Worm (Caenorhabditis elegans): ENCODE data around the gene sor-3.

sor-3 gene

DNA sequence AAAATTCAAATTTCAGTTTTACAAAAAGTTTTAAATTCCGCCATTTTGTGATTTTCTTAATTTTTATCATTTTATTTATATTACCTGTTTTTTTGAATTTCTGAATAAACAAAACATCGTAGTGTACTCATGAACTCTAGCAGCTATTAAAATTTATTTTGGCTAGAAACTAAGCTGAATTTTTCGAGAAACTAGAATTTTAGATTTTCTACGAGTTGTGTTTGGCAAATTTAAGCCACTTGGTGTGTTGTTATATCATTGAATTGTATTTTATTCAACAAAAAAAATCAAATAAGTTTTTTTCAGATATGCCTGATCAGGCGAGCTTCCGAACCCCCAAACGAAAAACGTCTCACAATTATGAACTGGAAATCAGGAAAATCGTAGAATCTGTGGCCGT, 43.8 kb downstream of the sor-3 start, which contains the start of gene R04A9.6:
Gene R04A9.6, plus strand, starts transcription at position 301 of the 400 bp plus-strand sequence.
- TF ChIP-seq skn-1 (tag; optimal IDR thresholded peaks at IDR 0.05) (no peak), ama-1 (optimal IDR thresholded peaks at IDR 0.05) (no peak), dmd-4 (tag; optimal IDR thresholded peaks at IDR 0.05) (no peak), F13H6.1 (tag; optimal IDR thresholded peaks at IDR 0.05) (no peak), sma-3 (GFP tag; optimal IDR thresholded peaks at IDR 0.05) (no peak), nhr-25 (tag; optimal IDR thresholded peaks at IDR 0.05) (no peak), elt-3 (tag; optimal IDR thresholded peaks at IDR 0.05) (no peak), nhr-12 (tag; optimal IDR thresholded peaks at IDR 0.05) (no peak), R02D3.7 (tag; optimal IDR thresholded peaks at IDR 0.05) (no peak)

DNA sequence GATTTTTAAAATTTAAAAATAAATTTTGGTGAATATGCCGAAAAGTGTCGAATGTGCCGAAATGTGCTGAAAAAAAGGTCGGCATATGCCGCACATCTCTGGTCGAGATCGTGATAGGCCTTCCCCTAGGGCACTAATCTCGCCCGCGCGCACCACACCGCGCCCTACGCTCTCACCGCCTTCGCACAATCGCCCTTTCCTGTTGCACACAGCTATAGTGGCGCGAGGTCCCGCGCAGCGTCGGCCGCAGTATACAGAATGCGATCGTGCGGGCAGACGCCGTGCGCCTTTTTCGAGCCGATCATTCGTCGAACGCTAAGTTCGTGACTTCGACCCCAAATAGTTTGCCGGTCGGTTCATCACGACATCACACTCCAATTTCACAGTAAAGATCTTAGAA, 46.1 kb downstream of the sor-3 start:
- TF ChIP-seq zag-1 (tag; optimal IDR thresholded peaks at IDR 0.05) (no peak), unc-39 (tag; optimal IDR thresholded peaks at IDR 0.05) (no peak), nhr-6 (tag; optimal IDR thresholded peaks at IDR 0.05) (no peak), nhr-21 (tag; optimal IDR thresholded peaks at IDR 0.05) (no peak), lsy-2 (tag; optimal IDR thresholded peaks at IDR 0.05) (no peak), fos-1 (tag; optimal IDR thresholded peaks at IDR 0.05) (no peak), snpc-4 (tag; optimal IDR thresholded peaks at IDR 0.05) (no peak), nhr-77 (tag; optimal IDR thresholded peaks at IDR 0.05) (no peak), nhr-23 (tag; optimal IDR thresholded peaks at IDR 0.05) (no peak), nhr-25 (tag; optimal IDR thresholded peaks at IDR 0.05) (no peak), unc-62 (GFP tag; optimal IDR thresholded peaks at IDR 0.05) (no peak), unc-55 (GFP tag; optimal IDR thresholded peaks at IDR 0.05) (no peak), elt-1 (tag; optimal IDR thresholded peaks at IDR 0.05) (no peak), egl-27 (tag; optimal IDR thresholded peaks at IDR 0.05) (no peak), F13H6.1 (tag; optimal IDR thresholded peaks at IDR 0.05) (no peak), nhr-129 (tag; optimal IDR thresholded peaks at IDR 0.05) (no peak)

DNA sequence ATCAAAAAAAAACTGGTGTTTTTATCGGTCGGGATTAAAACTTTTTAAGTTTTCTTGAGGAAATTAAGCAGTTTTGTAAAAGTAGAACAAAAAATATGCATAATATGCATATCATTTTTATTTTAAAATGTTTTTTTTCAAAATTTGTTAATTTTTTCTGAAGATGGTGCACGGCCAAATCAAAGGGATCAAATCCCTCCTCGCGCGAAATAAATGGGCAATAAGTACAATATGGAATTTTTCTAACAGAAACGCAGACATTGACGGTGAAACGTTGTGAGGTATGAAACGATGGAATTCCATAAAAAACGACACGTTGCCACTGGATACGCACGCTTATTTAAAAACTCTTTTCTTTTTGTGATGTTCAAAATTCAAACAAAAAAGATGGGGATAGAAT, 49.5 kb downstream of the sor-3 start:
- TF ChIP-seq egl-27 (tag; optimal IDR thresholded peaks at IDR 0.05): no peak
- no peak for TF ChIP-seq blmp-1 (tag; optimal IDR thresholded peaks at IDR 0.05; ENCODE audit: insufficient read depth)
- TF ChIP-seq nhr-25 (tag; optimal IDR thresholded peaks at IDR 0.05): no peak
- no peak for TF ChIP-seq ama-1 (optimal IDR thresholded peaks at IDR 0.05)
- TF ChIP-seq R02D3.7 (tag; optimal IDR thresholded peaks at IDR 0.05): no peak
- no peak for TF ChIP-seq skn-1 (tag; optimal IDR thresholded peaks at IDR 0.05)
- no peak for TF ChIP-seq lin-39 (tag; optimal IDR thresholded peaks at IDR 0.05)
- no peak for TF ChIP-seq nhr-10 (tag; optimal IDR thresholded peaks at IDR 0.05)
- no peak for TF ChIP-seq aly-2 (tag; optimal IDR thresholded peaks at IDR 0.05)
- TF ChIP-seq lin-13 (GFP tag; optimal IDR thresholded peaks at IDR 0.05): no peak
- TF ChIP-seq elt-3 (tag; optimal IDR thresholded peaks at IDR 0.05): no peak
- no peak for TF ChIP-seq unc-62 (GFP tag; optimal IDR thresholded peaks at IDR 0.05)
- TF ChIP-seq nhr-21 (tag; optimal IDR thresholded peaks at IDR 0.05): no peak
- no peak for TF ChIP-seq unc-55 (GFP tag; optimal IDR thresholded peaks at IDR 0.05)
- TF ChIP-seq nhr-237 (tag; optimal IDR thresholded peaks at IDR 0.05): no peak
- TF ChIP-seq sma-9 (GFP tag; optimal IDR thresholded peaks at IDR 0.05): no peak
- TF ChIP-seq sma-9 (tag; optimal IDR thresholded peaks at IDR 0.05): no peak
- TF ChIP-seq dmd-4 (tag; optimal IDR thresholded peaks at IDR 0.05): no peak
- no peak for TF ChIP-seq sem-4 (tag; optimal IDR thresholded peaks at IDR 0.05)
- TF ChIP-seq crh-2 (tag; optimal IDR thresholded peaks at IDR 0.05): no peak
- no peak for TF ChIP-seq mdl-1 (tag; optimal IDR thresholded peaks at IDR 0.05)

DNA sequence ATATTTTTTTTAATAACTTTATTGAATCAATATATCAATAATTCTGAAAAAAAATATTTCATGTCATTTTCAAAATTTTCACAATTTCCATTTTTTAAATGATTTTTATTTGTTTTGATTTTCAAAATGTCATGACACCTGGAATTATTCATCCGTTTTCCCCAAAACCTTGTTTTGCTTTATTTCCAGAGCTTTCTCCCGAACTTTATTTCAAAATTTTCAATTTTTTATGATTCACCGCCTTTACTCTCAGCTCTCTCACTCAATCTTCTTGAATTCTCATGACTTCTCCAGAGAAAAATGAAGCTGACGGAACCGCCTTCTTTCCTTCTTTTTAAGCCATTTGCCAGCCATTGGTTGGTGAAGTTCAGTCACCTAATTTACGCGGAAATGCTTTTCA, 51.2 kb downstream of the sor-3 start, which contains the start of gene R04A9.1:
Gene R04A9.1, plus strand, starts transcription at position 301 of the 400 bp plus-strand sequence.
- TF ChIP-seq blmp-1 (tag; optimal IDR thresholded peaks at IDR 0.05; ENCODE audit: insufficient read depth) (no peak), Y55F3AM.14 (GFP tag; optimal IDR thresholded peaks at IDR 0.05) (no peak), sma-3 (GFP tag; optimal IDR thresholded peaks at IDR 0.05) (no peak), unc-62 (GFP tag; optimal IDR thresholded peaks at IDR 0.05) (no peak), R02D3.7 (tag; optimal IDR thresholded peaks at IDR 0.05) (no peak), sma-9 (GFP tag; optimal IDR thresholded peaks at IDR 0.05) (no peak), sma-9 (tag; optimal IDR thresholded peaks at IDR 0.05) (no peak), egl-27 (tag; optimal IDR thresholded peaks at IDR 0.05) (no peak), lin-39 (tag; optimal IDR thresholded peaks at IDR 0.05) (no peak)
